Fruit fly (Drosophila melanogaster): ENCODE measurements around the gene aay.

aay gene

DNA sequence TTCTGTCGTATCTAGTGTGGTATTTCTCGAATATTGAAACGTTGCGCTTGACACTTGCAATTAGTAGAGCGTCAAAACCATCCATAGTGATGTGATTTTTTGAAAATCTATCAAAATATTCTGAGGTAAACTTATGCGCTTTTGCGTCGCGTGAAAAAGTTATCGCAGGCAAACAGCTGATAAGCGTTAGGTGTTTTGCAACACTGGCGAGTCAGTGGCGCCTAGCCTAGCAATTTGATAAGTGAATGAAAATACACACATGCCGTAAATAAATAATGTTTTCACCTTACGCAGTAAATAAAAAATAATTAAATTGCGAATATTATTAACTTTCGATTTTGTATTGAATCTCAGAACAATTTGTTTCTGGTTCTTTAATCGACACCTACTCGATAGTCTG, 12.3 kb downstream of the aay start, which contains the start of gene CG42526 (continued):
- TF ChIP-seq CG13287 (GFP tag; IDR thresholded peaks at IDR 0.05; ENCODE audit: partially characterized antibody) (peak; percentile 83), CG1602 (GFP tag; optimal IDR thresholded peaks at IDR 0.05) (peak; percentile 16), CG1647 (GFP tag; optimal IDR thresholded peaks at IDR 0.05) (peak; percentile 7), Fer3 (tag; optimal IDR thresholded peaks at IDR 0.05) (no peak), prd (optimal IDR thresholded peaks at IDR 0.05) (no peak), prd (GFP tag; IDR thresholded peaks at IDR 0.05) (no peak), bigmax (GFP tag; optimal IDR thresholded peaks at IDR 0.05) (peak; percentile 41), chinmo (GFP tag; IDR thresholded peaks at IDR 0.05; ENCODE audit: partially characterized antibody) (0 out of 4 replicates have a peak, but pooled peaks have one; percentile 5), PHDP (tag; optimal IDR thresholded peaks at IDR 0.05) (peak; percentile 36), ems (GFP tag; optimal IDR thresholded peaks at IDR 0.05) (peak; percentile 26), CG30403 (GFP tag; optimal IDR thresholded peaks at IDR 0.05) (peak; percentile 66), CG8388 (GFP tag; optimal IDR thresholded peaks at IDR 0.05) (peak; percentile 1), fu2 (GFP tag; optimal IDR thresholded peaks at IDR 0.05) (peak; percentile 6), CoRest (tag; optimal IDR thresholded peaks at IDR 0.05) (peak; percentile 35), CG8765 (GFP tag; IDR thresholded peaks at IDR 0.05) (no peak), CG8944 (GFP tag; optimal IDR thresholded peaks at IDR 0.05) (peak; percentile 30), hbn (GFP tag; IDR thresholded peaks at IDR 0.05; ENCODE audit: partially characterized antibody) (peak; percentile 45; the same call in 1 of the 2 replicates), ERR (GFP tag; optimal IDR thresholded peaks at IDR 0.05) (no peak), CG12391 (tag; optimal IDR thresholded peaks at IDR 0.05) (peak; percentile 56), CG4854 (GFP tag; optimal IDR thresholded peaks at IDR 0.05) (peak; percentile 34), YL-1 (GFP tag; optimal IDR thresholded peaks at IDR 0.05) (peak; percentile 55), CG6654 (GFP tag; optimal IDR thresholded peaks at IDR 0.05) (no peak), Dip3 (GFP tag; optimal IDR thresholded peaks at IDR 0.05) (peak; percentile 56), Hr51 (GFP tag; optimal IDR thresholded peaks at IDR 0.05) (peak; percentile 28 to 50), CG8924 (tag; optimal IDR thresholded peaks at IDR 0.05) (peak; percentile 21), CG15269 (tag; optimal IDR thresholded peaks at IDR 0.05) (peak; percentile 48), CG12769 (tag; optimal IDR thresholded peaks at IDR 0.05) (peak; percentile 56), CG6683 (GFP tag; optimal IDR thresholded peaks at IDR 0.05) (no peak), CTCF (GFP tag; optimal IDR thresholded peaks at IDR 0.05) (peak; percentile 59), NFAT (GFP tag; IDR thresholded peaks at IDR 0.05) (peak; percentile 22; the same call in 1 of the 2 replicates), otp (GFP tag; IDR thresholded peaks at IDR 0.05) (no peak), MESR4 (GFP tag; optimal IDR thresholded peaks at IDR 0.05) (peak; percentile 22), scrt (GFP tag; optimal IDR thresholded peaks at IDR 0.05) (no peak), CG2116 (GFP tag; optimal IDR thresholded peaks at IDR 0.05) (peak; percentile 71), H2.0 (GFP tag; IDR thresholded peaks at IDR 0.05) (peak; percentile 66), CG9797 (GFP tag; optimal IDR thresholded peaks at IDR 0.05) (peak; percentile 18), peb (GFP tag; IDR thresholded peaks at IDR 0.05) (no peak), sob (GFP tag; IDR thresholded peaks at IDR 0.05) (peak; percentile 59), CG9437 (GFP tag; optimal IDR thresholded peaks at IDR 0.05) (peak; percentile 64), CG31365 (tag; optimal IDR thresholded peaks at IDR 0.05) (no peak), Myb (GFP tag; optimal IDR thresholded peaks at IDR 0.05) (peak; percentile 43), caup (GFP tag; optimal IDR thresholded peaks at IDR 0.05; ENCODE audit: severe bottlenecking) (peak; percentile 39), gt (GFP tag; IDR thresholded peaks at IDR 0.05) (no peak), Dp (GFP tag; optimal IDR thresholded peaks at IDR 0.05) (peak; percentile 79), nmo (GFP tag; optimal IDR thresholded peaks at IDR 0.05) (peak; percentile 34), cato (GFP tag; optimal IDR thresholded peaks at IDR 0.05; ENCODE audit: borderline replicate concordance) (no peak), Atf-2 (GFP tag; optimal IDR thresholded peaks at IDR 0.05) (peak; percentile 22), Sry-δ (GFP tag; optimal IDR thresholded peaks at IDR 0.05) (peak; percentile 82), CG18599 (GFP tag; optimal IDR thresholded peaks at IDR 0.05) (peak; percentile 48), maf-S (GFP tag; optimal IDR thresholded peaks at IDR 0.05) (no peak), CG13296 (GFP tag; optimal IDR thresholded peaks at IDR 0.05) (no peak)

Data from whole organism, embryonic.